Fruit fly (Drosophila melanogaster): ENCODE data around the gene Ret.

Gene Ret

dm6 chr2L:21141714-21142500, 56.7 kb downstream of the Ret start, which contains the start of gene Dap160:
Gene Dap160, minus strand, starts transcription at chr2L:21142347.
- peak; percentile 63 for TF ChIP-seq Hr83 (GFP tag; optimal IDR thresholded peaks at IDR 0.05; ENCODE audit: poor library complexity, severe bottlenecking)
- no peak for TF ChIP-seq N (GFP tag; optimal IDR thresholded peaks at IDR 0.05)
- TF ChIP-seq woc (GFP tag; optimal IDR thresholded peaks at IDR 0.05), result peak; percentile 7
- TF ChIP-seq sage (GFP tag; optimal IDR thresholded peaks at IDR 0.05), result peak; percentile 45
- TF ChIP-seq jim (GFP tag; optimal IDR thresholded peaks at IDR 0.05), result no peak
- peak in 1 of 2 experiments; percentile 49 for TF ChIP-seq dl (GFP tag; optimal IDR thresholded peaks at IDR 0.05; ENCODE audit: insufficient read depth in 1 of 2, partially characterized antibody in 2 of 2)
- TF ChIP-seq Rel (GFP tag; optimal IDR thresholded peaks at IDR 0.05), result no peak
- TF ChIP-seq Rel (tag; optimal IDR thresholded peaks at IDR 0.05), result peak; percentile 85
- TF ChIP-seq Hnf4 (GFP tag; optimal IDR thresholded peaks at IDR 0.05), result peak; percentile 53
- no peak for TF ChIP-seq Vsx2 (GFP tag; optimal IDR thresholded peaks at IDR 0.05; ENCODE audit: partially characterized antibody)
- peak; percentile 26 for TF ChIP-seq Jra (GFP tag; optimal IDR thresholded peaks at IDR 0.05)
- no peak for TF ChIP-seq br (GFP tag; optimal IDR thresholded peaks at IDR 0.05)

- TF ChIP-seq ey (GFP tag; optimal IDR thresholded peaks at IDR 0.05) (no peak), Vsx2 (GFP tag; optimal IDR thresholded peaks at IDR 0.05; ENCODE audit: partially characterized antibody) (no peak), HLH106 (tag; optimal IDR thresholded peaks at IDR 0.05) (no peak), Dfd (GFP tag; optimal IDR thresholded peaks at IDR 0.05) (no peak), foxo (GFP tag; optimal IDR thresholded peaks at IDR 0.05) (no peak), Dif (GFP tag; optimal IDR thresholded peaks at IDR 0.05; ENCODE audit: partially characterized antibody) (no peak), Abd-B (GFP tag; optimal IDR thresholded peaks at IDR 0.05) (no peak), usp (GFP tag; optimal IDR thresholded peaks at IDR 0.05) (no peak), dl (GFP tag; optimal IDR thresholded peaks at IDR 0.05; ENCODE audit: insufficient read depth in 1 of 2, partially characterized antibody in 2 of 2) (no peak), br (GFP tag; optimal IDR thresholded peaks at IDR 0.05) (no peak), CG32264 (GFP tag; optimal IDR thresholded peaks at IDR 0.05) (no peak), CrebA (GFP tag; optimal IDR thresholded peaks at IDR 0.05; ENCODE audit: borderline replicate concordance) (no peak), sv (GFP tag; optimal IDR thresholded peaks at IDR 0.05) (no peak)
These were observed 62.8 kb downstream of the Ret start for dm6 chr2L:21135764-21136163.
